Comparison of ENCODE assay signal across 1 fruit fly cellular context in the genomic region with DNA sequence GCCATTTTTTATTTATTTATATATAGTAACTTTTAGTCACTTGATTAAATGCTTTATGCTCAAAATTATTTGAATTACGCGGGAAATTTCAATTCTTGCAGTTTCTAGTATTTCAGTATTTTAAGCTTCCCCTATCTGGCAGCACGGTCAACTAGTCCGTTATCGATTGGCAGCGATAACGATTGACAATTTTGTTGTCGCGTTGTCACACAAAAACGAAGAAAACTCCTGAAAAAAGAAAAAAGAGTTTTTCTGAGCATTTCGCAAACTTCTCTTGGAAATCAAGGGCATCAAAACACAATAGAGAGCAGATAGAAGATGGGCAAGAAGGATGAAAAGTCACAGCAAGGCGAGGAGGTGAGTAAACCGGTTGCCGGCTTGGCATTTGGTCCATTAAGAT.
TF ChIP-seq lines count a peak whose summit lies in the region.

TSS of gene Spase25 (plus strand) at position 176 of the 400 bp plus-strand sequence.

TF ChIP-seq in whole organism, embryonic, 481 proteins besides CTCF, POLR2A, EP300 and RAD21 (continued from another document and continues in another):
- no peak for TF ChIP-seq CG2202 (tag; optimal IDR thresholded peaks at IDR 0.05; lab: Kevin White, UChicago)
- no peak for TF ChIP-seq danr (GFP tag; IDR thresholded peaks at IDR 0.05; lab: Robert Waterston, UW)
- no peak for TF ChIP-seq dm (GFP tag; optimal IDR thresholded peaks at IDR 0.05; lab: Kevin White, UChicago)
- TF ChIP-seq br (optimal IDR thresholded peaks at IDR 0.05; lab: Kevin White, UChicago), result no peak
- TF ChIP-seq bbx (GFP tag; IDR thresholded peaks at IDR 0.05; lab: Robert Waterston, UW; ENCODE audit: partially characterized antibody), result 0 out of 2 replicates have a peak, but pooled peaks have one; percentile 8
- no peak for TF ChIP-seq Rfx (GFP tag; IDR thresholded peaks at IDR 0.05; lab: Robert Waterston, UW)
- TF ChIP-seq CG18619 (GFP tag; optimal IDR thresholded peaks at IDR 0.05; lab: Kevin White, UChicago), result no peak
- TF ChIP-seq CG8290 (GFP tag; optimal IDR thresholded peaks at IDR 0.05; lab: Kevin White, UChicago), result no peak
- no peak for TF ChIP-seq CG8290 (tag; optimal IDR thresholded peaks at IDR 0.05; lab: Kevin White, UChicago)
- TF ChIP-seq Ets65A (GFP tag; lab: Kevin White, UChicago), result no peak
- TF ChIP-seq CG7839 (tag; optimal IDR thresholded peaks at IDR 0.05; lab: Kevin White, UChicago), result no peak
- TF ChIP-seq bab2 (GFP tag; optimal IDR thresholded peaks at IDR 0.05; lab: Kevin White, UChicago), result no peak
- no peak for TF ChIP-seq HLH54F (GFP tag; optimal IDR thresholded peaks at IDR 0.05; lab: Kevin White, UChicago)
- no peak for TF ChIP-seq CG14667 (GFP tag; IDR thresholded peaks at IDR 0.05; lab: Robert Waterston, UW)
- no peak for TF ChIP-seq CG3281 (GFP tag; optimal IDR thresholded peaks at IDR 0.05; lab: Kevin White, UChicago)
- no peak for TF ChIP-seq CG7987 (GFP tag; optimal IDR thresholded peaks at IDR 0.05; lab: Kevin White, UChicago)
- no peak for TF ChIP-seq CG3065 (GFP tag; optimal IDR thresholded peaks at IDR 0.05; lab: Kevin White, UChicago)
- no peak for TF ChIP-seq CG43689 (GFP tag; IDR thresholded peaks at IDR 0.05; lab: Robert Waterston, UW)
- no peak for TF ChIP-seq ssp (GFP tag; IDR thresholded peaks at IDR 0.05; lab: Robert Waterston, UW)
- no peak for TF ChIP-seq Hmx (GFP tag; optimal IDR thresholded peaks at IDR 0.05; lab: Kevin White, UChicago)
- TF ChIP-seq CG4282 (GFP tag; optimal IDR thresholded peaks at IDR 0.05; lab: Kevin White, UChicago), result no peak
- no peak for TF ChIP-seq CG7745 (tag; optimal IDR thresholded peaks at IDR 0.05; lab: Kevin White, UChicago)
- TF ChIP-seq ase (GFP tag; IDR thresholded peaks at IDR 0.05; lab: Robert Waterston, UW), result no peak
- TF ChIP-seq ato (GFP tag; IDR thresholded peaks at IDR 0.05; lab: Robert Waterston, UW; ENCODE audit: partially characterized antibody), result peak; percentile 19; the same call in 1 of the 2 replicates
- no peak for TF ChIP-seq CG11696 (GFP tag; IDR thresholded peaks at IDR 0.05; lab: Robert Waterston, UW)
- no peak for TF ChIP-seq sr (GFP tag; IDR thresholded peaks at IDR 0.05; lab: Robert Waterston, UW)
- no peak for TF ChIP-seq CG7556 (GFP tag; optimal IDR thresholded peaks at IDR 0.05; lab: Kevin White, UChicago)
- no peak for TF ChIP-seq CG12219 (GFP tag; optimal IDR thresholded peaks at IDR 0.05; lab: Kevin White, UChicago)
- TF ChIP-seq Awh (GFP tag; IDR thresholded peaks at IDR 0.05; lab: Robert Waterston, UW), result no peak
- TF ChIP-seq Dref (GFP tag; IDR thresholded peaks at IDR 0.05; lab: Robert Waterston, UW), result peak; percentile 76
- no peak for TF ChIP-seq ttk (GFP tag; IDR thresholded peaks at IDR 0.05; lab: Robert Waterston, UW)
- no peak for TF ChIP-seq CG12942 (GFP tag; optimal IDR thresholded peaks at IDR 0.05; lab: Kevin White, UChicago)
- peak; percentile 46 for TF ChIP-seq CG2116 (GFP tag; optimal IDR thresholded peaks at IDR 0.05; lab: Kevin White, UChicago)
- TF ChIP-seq CG6813 (GFP tag; optimal IDR thresholded peaks at IDR 0.05; lab: Kevin White, UChicago), result no peak
- TF ChIP-seq fd3F (GFP tag; optimal IDR thresholded peaks at IDR 0.05; lab: Kevin White, UChicago), result no peak
- TF ChIP-seq CG12104 (GFP tag; optimal IDR thresholded peaks at IDR 0.05; lab: Kevin White, UChicago), result no peak
- no peak for TF ChIP-seq E2f1 (GFP tag; IDR thresholded peaks at IDR 0.05; lab: Robert Waterston, UW)
- TF ChIP-seq B-H2 (GFP tag; optimal IDR thresholded peaks at IDR 0.05; lab: Kevin White, UChicago), result no peak
- no peak for TF ChIP-seq rib (GFP tag; IDR thresholded peaks at IDR 0.05; lab: Robert Waterston, UW)
- TF ChIP-seq lov (optimal IDR thresholded peaks at IDR 0.05; lab: Kevin White, UChicago), result no peak
- TF ChIP-seq lov (GFP tag; IDR thresholded peaks at IDR 0.05; lab: Robert Waterston, UW), result no peak
- TF ChIP-seq CG15011 (GFP tag; optimal IDR thresholded peaks at IDR 0.05; lab: Kevin White, UChicago), result no peak
- TF ChIP-seq CG13296 (GFP tag; optimal IDR thresholded peaks at IDR 0.05; lab: Kevin White, UChicago), result no peak
- TF ChIP-seq ATbp (GFP tag; optimal IDR thresholded peaks at IDR 0.05; lab: Kevin White, UChicago), result no peak
- no peak for TF ChIP-seq CG10565 (GFP tag; optimal IDR thresholded peaks at IDR 0.05; lab: Kevin White, UChicago)
- no peak for TF ChIP-seq CG11085 (GFP tag; IDR thresholded peaks at IDR 0.05; lab: Robert Waterston, UW)
- TF ChIP-seq peb (GFP tag; IDR thresholded peaks at IDR 0.05; lab: Robert Waterston, UW), result no peak
- no peak for TF ChIP-seq CG6272 (GFP tag; IDR thresholded peaks at IDR 0.05; lab: Robert Waterston, UW)
- TF ChIP-seq CG18764 (GFP tag; optimal IDR thresholded peaks at IDR 0.05; lab: Kevin White, UChicago), result no peak
- TF ChIP-seq YL-1 (GFP tag; optimal IDR thresholded peaks at IDR 0.05; lab: Kevin White, UChicago), result peak; percentile 48
- TF ChIP-seq sd (tag; optimal IDR thresholded peaks at IDR 0.05; lab: Kevin White, UChicago), result no peak
- no peak for TF ChIP-seq Usf (GFP tag; optimal IDR thresholded peaks at IDR 0.05; lab: Kevin White, UChicago)
- TF ChIP-seq CG2875 (GFP tag; optimal IDR thresholded peaks at IDR 0.05; lab: Kevin White, UChicago), result no peak
- TF ChIP-seq Gug (GFP tag; IDR thresholded peaks at IDR 0.05; lab: Robert Waterston, UW), result no peak
- TF ChIP-seq CG1832 (GFP tag; optimal IDR thresholded peaks at IDR 0.05; lab: Kevin White, UChicago), result no peak
- TF ChIP-seq p53 (GFP tag; optimal IDR thresholded peaks at IDR 0.05; lab: Kevin White, UChicago), result no peak
- TF ChIP-seq CG1603 (tag; optimal IDR thresholded peaks at IDR 0.05; lab: Kevin White, UChicago), result no peak
- no peak for TF ChIP-seq ab (GFP tag; optimal IDR thresholded peaks at IDR 0.05; lab: Kevin White, UChicago)
- TF ChIP-seq gfzf (GFP tag; optimal IDR thresholded peaks at IDR 0.05; lab: Kevin White, UChicago), result peak; percentile 41
- no peak for TF ChIP-seq tna (GFP tag; IDR thresholded peaks at IDR 0.05; lab: Robert Waterston, UW; ENCODE audit: partially characterized antibody)
- peak; percentile 68 for TF ChIP-seq CG10267 (tag; optimal IDR thresholded peaks at IDR 0.05; lab: Kevin White, UChicago)
- TF ChIP-seq CG4730 (GFP tag; IDR thresholded peaks at IDR 0.05; lab: Robert Waterston, UW), result no peak
- peak; percentile 51; the same call in 2 of the 3 replicates for TF ChIP-seq CG6791 (GFP tag; IDR thresholded peaks at IDR 0.05; lab: Robert Waterston, UW; ENCODE audit: partially characterized antibody)
- no peak for TF ChIP-seq CG10979 (tag; optimal IDR thresholded peaks at IDR 0.05; lab: Kevin White, UChicago)
- TF ChIP-seq Dll (GFP tag; IDR thresholded peaks at IDR 0.05; lab: Robert Waterston, UW; ENCODE audit: partially characterized antibody), result no peak
- TF ChIP-seq Trl (optimal IDR thresholded peaks at IDR 0.05; lab: Kevin White, UChicago), result no peak
- TF ChIP-seq Trl (GFP tag; optimal IDR thresholded peaks at IDR 0.05; lab: Kevin White, UChicago), result no peak
- TF ChIP-seq CG7271 (tag; optimal IDR thresholded peaks at IDR 0.05; lab: Kevin White, UChicago), result no peak
- no peak for TF ChIP-seq grn (GFP tag; optimal IDR thresholded peaks at IDR 0.05; lab: Kevin White, UChicago)
- no peak for TF ChIP-seq CG12299 (tag; optimal IDR thresholded peaks at IDR 0.05; lab: Kevin White, UChicago)
- peak; percentile 29 for TF ChIP-seq Blimp-1 (GFP tag; optimal IDR thresholded peaks at IDR 0.05; lab: Kevin White, UChicago)
- TF ChIP-seq maf-S (GFP tag; optimal IDR thresholded peaks at IDR 0.05; lab: Kevin White, UChicago), result no peak
- TF ChIP-seq CG30403 (GFP tag; optimal IDR thresholded peaks at IDR 0.05; lab: Kevin White, UChicago), result no peak
- peak; percentile 38 for TF ChIP-seq Sry-δ (GFP tag; optimal IDR thresholded peaks at IDR 0.05; lab: Kevin White, UChicago)
- no peak for TF ChIP-seq wor (GFP tag; IDR thresholded peaks at IDR 0.05; lab: Robert Waterston, UW)
- no peak for TF ChIP-seq CG13424 (tag; optimal IDR thresholded peaks at IDR 0.05; lab: Kevin White, UChicago)
- TF ChIP-seq CG12744 (GFP tag; optimal IDR thresholded peaks at IDR 0.05; lab: Kevin White, UChicago), result no peak
- no peak for TF ChIP-seq Chrac-16 (GFP tag; optimal IDR thresholded peaks at IDR 0.05; lab: Kevin White, UChicago)
- no peak for TF ChIP-seq CG17912 (GFP tag; optimal IDR thresholded peaks at IDR 0.05; lab: Kevin White, UChicago)
- TF ChIP-seq CG17568 (GFP tag; optimal IDR thresholded peaks at IDR 0.05; lab: Kevin White, UChicago), result no peak
- no peak for TF ChIP-seq CG8924 (tag; optimal IDR thresholded peaks at IDR 0.05; lab: Kevin White, UChicago)
- no peak for TF ChIP-seq HmgD (GFP tag; optimal IDR thresholded peaks at IDR 0.05; lab: Kevin White, UChicago)
- no peak for TF ChIP-seq Hr3 (GFP tag; optimal IDR thresholded peaks at IDR 0.05; lab: Kevin White, UChicago)
- no peak for TF ChIP-seq CG30431 (GFP tag; optimal IDR thresholded peaks at IDR 0.05; lab: Kevin White, UChicago)
- TF ChIP-seq CG18262 (tag; optimal IDR thresholded peaks at IDR 0.05; lab: Kevin White, UChicago), result no peak
- TF ChIP-seq unpg (GFP tag; optimal IDR thresholded peaks at IDR 0.05; lab: Kevin White, UChicago), result no peak
- TF ChIP-seq sug (tag; optimal IDR thresholded peaks at IDR 0.05; lab: Kevin White, UChicago), result no peak
- TF ChIP-seq Nf-YA (GFP tag; IDR thresholded peaks at IDR 0.05; lab: Robert Waterston, UW), result no peak
- no peak for TF ChIP-seq CG32767 (GFP tag; IDR thresholded peaks at IDR 0.05; lab: Robert Waterston, UW)
- TF ChIP-seq gro (GFP tag; optimal IDR thresholded peaks at IDR 0.05; lab: Kevin White, UChicago), result no peak
- TF ChIP-seq Dp (GFP tag; optimal IDR thresholded peaks at IDR 0.05; lab: Kevin White, UChicago), result peak; percentile 85
- no peak for TF ChIP-seq Rx (GFP tag; IDR thresholded peaks at IDR 0.05; lab: Robert Waterston, UW)
- no peak for TF ChIP-seq CG11504 (tag; optimal IDR thresholded peaks at IDR 0.05; lab: Kevin White, UChicago)
- no peak for TF ChIP-seq tup (GFP tag; optimal IDR thresholded peaks at IDR 0.05; lab: Kevin White, UChicago)
- peak; percentile 15; the same call in 1 of the 2 replicates for TF ChIP-seq Bgb (GFP tag; IDR thresholded peaks at IDR 0.05; lab: Robert Waterston, UW; ENCODE audit: partially characterized antibody)
- no peak for TF ChIP-seq crol (GFP tag; IDR thresholded peaks at IDR 0.05; lab: Robert Waterston, UW)
- TF ChIP-seq CG14965 (GFP tag; optimal IDR thresholded peaks at IDR 0.05; lab: Kevin White, UChicago; ENCODE audit: borderline replicate concordance), result no peak
- no peak for TF ChIP-seq nerfin-2 (GFP tag; IDR thresholded peaks at IDR 0.05; lab: Robert Waterston, UW; ENCODE audit: partially characterized antibody)
- TF ChIP-seq nom (GFP tag; optimal IDR thresholded peaks at IDR 0.05; lab: Kevin White, UChicago), result peak; percentile 40
- no peak for TF ChIP-seq CG5953 (GFP tag; IDR thresholded peaks at IDR 0.05; lab: Robert Waterston, UW)
- TF ChIP-seq trem (tag; optimal IDR thresholded peaks at IDR 0.05; lab: Kevin White, UChicago), result peak; percentile 44
- TF ChIP-seq nau (GFP tag; optimal IDR thresholded peaks at IDR 0.05; lab: Kevin White, UChicago), result no peak
- TF ChIP-seq amos (GFP tag; IDR thresholded peaks at IDR 0.05; lab: Robert Waterston, UW; ENCODE audit: partially characterized antibody), result 0 out of 2 replicates have a peak, but pooled peaks have one; percentile 10
- TF ChIP-seq az2 (GFP tag; optimal IDR thresholded peaks at IDR 0.05; lab: Kevin White, UChicago), result no peak
- TF ChIP-seq Mes4 (GFP tag; optimal IDR thresholded peaks at IDR 0.05; lab: Kevin White, UChicago), result no peak
- no peak for TF ChIP-seq Oli (tag; optimal IDR thresholded peaks at IDR 0.05; lab: Kevin White, UChicago)
- TF ChIP-seq CG17829 (tag; optimal IDR thresholded peaks at IDR 0.05; lab: Kevin White, UChicago), result no peak
- no peak for TF ChIP-seq Tbp (GFP tag; optimal IDR thresholded peaks at IDR 0.05; lab: Kevin White, UChicago)
- no peak for TF ChIP-seq oc (tag; optimal IDR thresholded peaks at IDR 0.05; lab: Kevin White, UChicago)
- TF ChIP-seq nmo (GFP tag; optimal IDR thresholded peaks at IDR 0.05; lab: Kevin White, UChicago), result no peak
- TF ChIP-seq dpn (GFP tag; optimal IDR thresholded peaks at IDR 0.05; lab: Kevin White, UChicago), result no peak
- no peak for TF ChIP-seq Camta (GFP tag; optimal IDR thresholded peaks at IDR 0.05; lab: Kevin White, UChicago)
- no peak for TF ChIP-seq CG9932 (GFP tag; IDR thresholded peaks at IDR 0.05; lab: Robert Waterston, UW)
- no peak for TF ChIP-seq bowl (GFP tag; IDR thresholded peaks at IDR 0.05; lab: Robert Waterston, UW)
- TF ChIP-seq pzg (GFP tag; optimal IDR thresholded peaks at IDR 0.05; lab: Kevin White, UChicago), result peak; percentile 59
- no peak for TF ChIP-seq Deaf1 (tag; optimal IDR thresholded peaks at IDR 0.05; lab: Kevin White, UChicago)
- no peak for TF ChIP-seq schlank (tag; optimal IDR thresholded peaks at IDR 0.05; lab: Kevin White, UChicago)
- TF ChIP-seq H2.0 (GFP tag; IDR thresholded peaks at IDR 0.05; lab: Robert Waterston, UW), result no peak
- no peak for TF ChIP-seq org-1 (GFP tag; optimal IDR thresholded peaks at IDR 0.05; lab: Kevin White, UChicago)
- 0 out of 2 replicates have a peak, but pooled peaks have one; percentile 21 for TF ChIP-seq unc-4 (GFP tag; IDR thresholded peaks at IDR 0.05; lab: Robert Waterston, UW; ENCODE audit: partially characterized antibody)
- peak; percentile 23 for TF ChIP-seq BEAF-32 (GFP tag; optimal IDR thresholded peaks at IDR 0.05; lab: Kevin White, UChicago)
- TF ChIP-seq eyg (GFP tag; optimal IDR thresholded peaks at IDR 0.05; lab: Kevin White, UChicago), result no peak
- no peak for TF ChIP-seq emc (GFP tag; optimal IDR thresholded peaks at IDR 0.05; lab: Kevin White, UChicago)
- TF ChIP-seq lmd (GFP tag; IDR thresholded peaks at IDR 0.05; lab: Robert Waterston, UW), result no peak
- no peak for TF ChIP-seq klu (GFP tag; IDR thresholded peaks at IDR 0.05; lab: Robert Waterston, UW)
- 0 out of 2 replicates have a peak, but pooled peaks have one; percentile 31 for TF ChIP-seq Scr (GFP tag; IDR thresholded peaks at IDR 0.05; lab: Robert Waterston, UW; ENCODE audit: partially characterized antibody)
- TF ChIP-seq CG4328 (GFP tag; optimal IDR thresholded peaks at IDR 0.05; lab: Kevin White, UChicago), result no peak
- no peak for TF ChIP-seq kah (GFP tag; optimal IDR thresholded peaks at IDR 0.05; lab: Kevin White, UChicago)
- TF ChIP-seq wek (GFP tag; optimal IDR thresholded peaks at IDR 0.05; lab: Kevin White, UChicago), result no peak
- no peak for TF ChIP-seq CG33557 (GFP tag; optimal IDR thresholded peaks at IDR 0.05; lab: Kevin White, UChicago)
- TF ChIP-seq CG6765 (GFP tag; optimal IDR thresholded peaks at IDR 0.05; lab: Kevin White, UChicago), result no peak
- no peak for TF ChIP-seq gce (GFP tag; IDR thresholded peaks at IDR 0.05; lab: Robert Waterston, UW)
